Fruit fly (Drosophila melanogaster) whole organism, prepupa: ENCODE measurements around the gene Trmt61.

ENCODE experiments used
- CG10669 ChIP-seq: fragments of 200-800 bp; sonication (Bioruptor generic); optimal IDR thresholded peaks from 3 replicates; lab custom pipeline; 2018; ENCODE audit warnings: missing biosample characterization, mild to moderate bottlenecking, missing genetic modification characterization, moderate library complexity
- CG11294 ChIP-seq: fragments of 200-800 bp; sonication (Bioruptor generic); IDR thresholded peaks from 2 replicates; pipeline ENCODE4 v1.3.6; 2022; ENCODE audit warnings: missing biosample characterization, missing genetic modification characterization
- CG11762 ChIP-seq: fragments of 200-800 bp; sonication (Bioruptor generic); optimal IDR thresholded peaks from 3 replicates; lab custom pipeline; 2016; ENCODE audit warnings: missing biosample characterization, missing genetic modification characterization; ENCODE audit not compliant: insufficient read depth
- CG15336 ChIP-seq: fragments of 200-800 bp; sonication (Bioruptor generic); IDR thresholded peaks from 2 replicates; pipeline ENCODE4 v1.3.6; 2022; ENCODE audit warnings: missing biosample characterization, missing genetic modification characterization
- CG16779 ChIP-seq: fragments of 200-800 bp; sonication (Bioruptor generic); optimal IDR thresholded peaks from 3 replicates; lab custom pipeline; 2017; ENCODE audit warnings: missing biosample characterization, mild to moderate bottlenecking, missing genetic modification characterization
- CG3032 ChIP-seq: fragments of 200-800 bp; optimal IDR thresholded peaks from 2 replicates; lab custom pipeline; 2019; ENCODE audit warnings: missing biosample characterization, mild to moderate bottlenecking, missing genetic modification characterization, moderate library complexity
- CG32006 ChIP-seq: fragments of 200-800 bp; sonication (Bioruptor generic); optimal IDR thresholded peaks from 3 replicates; lab custom pipeline; 2017; ENCODE audit warnings: missing biosample characterization, mild to moderate bottlenecking, missing genetic modification characterization
- CG3919 ChIP-seq: fragments of 200-800 bp; sonication (Bioruptor generic); optimal IDR thresholded peaks from 3 replicates; lab custom pipeline; 2016; ENCODE audit warnings: missing biosample characterization, missing genetic modification characterization
- CG6163 ChIP-seq: fragments of 200-800 bp; sonication (Bioruptor generic); IDR thresholded peaks from 3 replicates; pipeline ENCODE4 v1.3.6; 2022; ENCODE audit warnings: missing biosample characterization, missing genetic modification characterization
- CG6276 ChIP-seq: fragments of 200-800 bp; sonication (Bioruptor generic); optimal IDR thresholded peaks from 2 replicates; lab custom pipeline; 2017; ENCODE audit warnings: missing biosample characterization, mild to moderate bottlenecking, missing genetic modification characterization
- CG6792 ChIP-seq: fragments of 200-800 bp; sonication (Bioruptor generic); optimal IDR thresholded peaks from 3 replicates; lab custom pipeline; 2016; ENCODE audit warnings: missing biosample characterization, missing genetic modification characterization
- CG6808 ChIP-seq: fragments of 200-800 bp; sonication (Bioruptor generic); optimal IDR thresholded peaks from 3 replicates; lab custom pipeline; 2017; ENCODE audit warnings: missing biosample characterization, missing genetic modification characterization, mild to moderate bottlenecking, moderate library complexity, missing genetic modification reagents
- CG6854 ChIP-seq: fragments of 200-800 bp; sonication (Bioruptor generic); optimal IDR thresholded peaks from 2 replicates; lab custom pipeline; 2017; ENCODE audit warnings: missing biosample characterization, mild to moderate bottlenecking, missing genetic modification characterization
- CG8119 ChIP-seq: fragments of 200-800 bp; sonication (Bioruptor generic); IDR thresholded peaks from 3 replicates; pipeline ENCODE4 v1.3.6; 2022; ENCODE audit warnings: missing biosample characterization, missing genetic modification characterization
- CG8632 ChIP-seq: fragments of 200-800 bp; sonication (Bioruptor generic); optimal IDR thresholded peaks from 3 replicates; lab custom pipeline; 2016; ENCODE audit warnings: missing biosample characterization, missing genetic modification characterization
- CG9139 ChIP-seq: fragments of 200-800 bp; sonication (Bioruptor generic); optimal IDR thresholded peaks from 3 replicates; lab custom pipeline; 2017; ENCODE audit warnings: missing biosample characterization, mild to moderate bottlenecking, missing genetic modification characterization
- Eip75B ChIP-seq: fragments of 200-800 bp; sonication (Bioruptor generic); optimal IDR thresholded peaks from 3 replicates; lab custom pipeline; 2016; ENCODE audit warnings: missing biosample characterization, missing genetic modification characterization
- Eip78C ChIP-seq: fragments of 200-800 bp; sonication (Bioruptor generic); peaks from one replicate; lab custom pipeline; 2016; ENCODE audit warnings: missing biosample characterization, missing genetic modification characterization
- Eip93F ChIP-seq: fragments of 200-800 bp; sonication (Bioruptor generic); optimal IDR thresholded peaks from 2 replicates; lab custom pipeline; 2016; ENCODE audit warnings: missing biosample characterization, mild to moderate bottlenecking, missing genetic modification characterization
- Gug ChIP-seq: fragments of 200-800 bp; sonication (Bioruptor generic); IDR thresholded peaks from 2 replicates; pipeline ENCODE4 v1.3.6; 2022; ENCODE audit warnings: missing biosample characterization, missing genetic modification characterization
- Hr38 ChIP-seq: sonication (Bioruptor generic); optimal IDR thresholded peaks from 2 replicates; lab custom pipeline; 2016; ENCODE audit warnings: missing biosample characterization, missing genetic modification characterization
- Hr4 ChIP-seq: fragments of 200-800 bp; sonication (Bioruptor generic); optimal IDR thresholded peaks from 3 replicates; lab custom pipeline; 2016; ENCODE audit warnings: missing biosample characterization, missing genetic modification characterization
- Lpt ChIP-seq: fragments of 200-800 bp; sonication (Bioruptor generic); optimal IDR thresholded peaks from 3 replicates; lab custom pipeline; 2016; ENCODE audit warnings: missing biosample characterization, missing genetic modification characterization
- OdsH ChIP-seq: fragments of 200-800 bp; sonication (Bioruptor generic); optimal IDR thresholded peaks from 3 replicates; lab custom pipeline; 2016; ENCODE audit warnings: missing biosample characterization, missing genetic modification characterization
- Smox ChIP-seq: fragments of 200-800 bp; sonication (Bioruptor generic); optimal IDR thresholded peaks from 3 replicates; lab custom pipeline; 2016; ENCODE audit warnings: missing biosample characterization, missing genetic modification characterization
- Sox14 ChIP-seq: fragments of 200-800 bp; sonication (Bioruptor generic); optimal IDR thresholded peaks from 3 replicates; lab custom pipeline; 2016; ENCODE audit warnings: missing biosample characterization, missing genetic modification characterization
- Sox15 ChIP-seq: fragments of 200-800 bp; sonication (Bioruptor generic); optimal IDR thresholded peaks from 3 replicates; lab custom pipeline; 2016; ENCODE audit warnings: missing biosample characterization, missing genetic modification characterization
- cyc ChIP-seq: fragments of 200-800 bp; sonication (Bioruptor generic); optimal IDR thresholded peaks from 3 replicates; lab custom pipeline; 2016; ENCODE audit warnings: missing biosample characterization, missing genetic modification characterization
- dac ChIP-seq: fragments of 200-800 bp; sonication (Bioruptor generic); optimal IDR thresholded peaks from 2 replicates; lab custom pipeline; 2017; ENCODE audit warnings: missing biosample characterization, mild to moderate bottlenecking, missing genetic modification characterization
- dsx ChIP-seq: fragments of 200-800 bp; optimal IDR thresholded peaks from 3 replicates; lab custom pipeline; 2019; ENCODE audit warnings: missing biosample characterization, mild to moderate bottlenecking, missing genetic modification characterization, moderate library complexity; ENCODE audit not compliant: poor library complexity, severe bottlenecking
- eg ChIP-seq: fragments of 200-800 bp; sonication (Bioruptor generic); IDR thresholded peaks from 3 replicates; pipeline ENCODE4 v1.3.6; 2022; ENCODE audit warnings: missing biosample characterization, missing genetic modification characterization
- fd59A ChIP-seq: fragments of 200-800 bp; sonication (Bioruptor generic); optimal IDR thresholded peaks from 2 replicates; lab custom pipeline; 2017; ENCODE audit warnings: missing biosample characterization, mild to moderate bottlenecking, missing genetic modification characterization, missing genetic modification reagents
- fd85E ChIP-seq: fragments of 200-800 bp; sonication (Bioruptor generic); optimal IDR thresholded peaks from 3 replicates; lab custom pipeline; 2016; ENCODE audit warnings: missing biosample characterization, missing genetic modification characterization
- fkh ChIP-seq: fragments of 200-800 bp; sonication (Bioruptor generic); optimal IDR thresholded peaks from 3 replicates; lab custom pipeline; 2017; ENCODE audit warnings: missing biosample characterization, mild to moderate bottlenecking, missing genetic modification characterization, moderate library complexity
- lz ChIP-seq: fragments of 200-800 bp; sonication (Bioruptor generic); optimal IDR thresholded peaks from 3 replicates; lab custom pipeline; 2016; ENCODE audit warnings: missing biosample characterization, missing genetic modification characterization
- net ChIP-seq: fragments of 200-800 bp; sonication (Bioruptor generic); optimal IDR thresholded peaks from 3 replicates; lab custom pipeline; 2016; ENCODE audit warnings: missing biosample characterization, missing genetic modification characterization
- pdm3 ChIP-seq: fragments of 200-800 bp; sonication (Bioruptor generic); optimal IDR thresholded peaks from 3 replicates; lab custom pipeline; 2016; ENCODE audit warnings: missing biosample characterization, missing genetic modification characterization
- ss ChIP-seq, 2 experiments: fragments of 200-800 bp; sonication (Bioruptor generic); optimal IDR thresholded peaks; 2 replicates in 1 of 2; 3 replicates in 1 of 2; lab custom pipeline; 2017 to 2018; ENCODE audit warnings: mild to moderate bottlenecking in 2 of 2, missing biosample characterization in 2 of 2, missing genetic modification characterization in 2 of 2, moderate library complexity in 1 of 2
- svp ChIP-seq: fragments of 200-800 bp; sonication (Bioruptor generic); peaks from one replicate; lab custom pipeline; 2016; ENCODE audit warnings: missing biosample characterization, missing genetic modification characterization
- topi ChIP-seq: fragments of 200-800 bp; sonication (Bioruptor generic); optimal IDR thresholded peaks from 3 replicates; lab custom pipeline; 2016; ENCODE audit warnings: missing biosample characterization, missing genetic modification characterization
- vri ChIP-seq: fragments of 200-800 bp; sonication (Bioruptor generic); optimal IDR thresholded peaks from 3 replicates; lab custom pipeline; 2016; ENCODE audit warnings: missing biosample characterization, mild to moderate bottlenecking, missing genetic modification characterization

Trmt61 gene

DNA sequence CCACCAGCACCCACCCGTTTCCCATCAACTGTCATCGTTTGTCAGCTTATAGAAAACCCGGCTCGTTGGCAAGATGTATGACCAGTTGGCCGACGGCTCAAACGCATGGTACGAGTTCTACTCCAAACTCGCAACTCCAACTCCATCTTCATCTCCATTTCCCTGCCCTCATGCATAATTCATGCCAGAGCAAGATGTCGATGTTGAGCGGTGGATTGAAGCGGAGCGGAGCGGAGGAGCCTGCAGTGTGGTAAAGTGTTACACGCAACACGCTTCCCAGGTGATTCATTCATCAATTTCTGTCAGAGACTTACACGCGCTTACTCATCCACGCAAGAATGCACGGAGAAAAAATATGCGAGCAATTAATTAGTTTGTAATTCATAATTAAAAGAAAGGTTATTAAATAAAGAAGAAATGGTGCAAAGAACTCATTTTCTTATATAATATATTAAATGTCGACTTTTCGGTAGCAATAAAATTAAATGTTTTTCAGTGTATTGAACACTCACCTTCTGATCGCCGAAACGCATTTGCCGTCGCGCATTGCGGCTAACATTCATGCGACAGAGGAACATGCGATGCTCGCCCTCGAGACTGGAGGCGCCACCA, 22.2 kb downstream of the Trmt61 start (continued):
- TF ChIP-seq CG32006 (peak; percentile 76), Sox14 (GFP tag; lab: Kevin White, UChicago) (peak; percentile 58), CG9139 (GFP tag; lab: Kevin White, UChicago) (peak; percentile 55), CG16779 (peak; percentile 52), svp (GFP tag; lab: Kevin White, UChicago) (peak; percentile 90), OdsH (GFP tag; lab: Kevin White, UChicago) (peak; percentile 80), Eip75B (GFP tag; lab: Kevin White, UChicago) (peak; percentile 81), CG8632 (peak; percentile 60), cyc (peak; percentile 73), CG6792 (GFP tag; lab: Kevin White, UChicago) (peak; percentile 73), eg (GFP tag; lab: Robert Waterston, UW) (peak; percentile 78), Hr4 (GFP tag; lab: Kevin White, UChicago) (peak; percentile 64), CG6163 (GFP tag; lab: Robert Waterston, UW) (peak; percentile 86), fkh (GFP tag; lab: Kevin White, UChicago) (no peak), CG6276 (GFP tag; lab: Kevin White, UChicago) (peak; percentile 53)

DNA sequence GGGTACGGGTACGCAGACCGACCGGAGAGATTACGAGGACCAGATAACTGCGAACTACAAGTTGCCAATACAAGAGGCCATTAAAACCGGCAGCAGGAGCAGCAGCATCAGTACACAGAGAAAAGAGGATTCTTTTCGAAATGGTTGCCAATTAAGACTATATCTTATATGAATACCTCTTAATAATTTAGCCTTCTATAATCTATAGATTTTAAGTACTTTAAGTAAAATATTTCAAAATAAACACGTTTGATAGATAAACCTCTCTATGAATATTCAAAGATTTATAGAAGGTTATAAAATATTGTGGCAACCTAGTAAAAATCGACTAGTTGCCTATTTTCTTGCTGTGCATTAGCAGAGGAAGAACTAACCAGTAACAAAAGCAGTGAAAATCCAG, 36.3 kb downstream of the Trmt61 start:
- no peak for TF ChIP-seq CG11294 (GFP tag; lab: Robert Waterston, UW)
- TF ChIP-seq OdsH (GFP tag; lab: Kevin White, UChicago): no peak
- peak; percentile 51 for TF ChIP-seq svp (GFP tag; lab: Kevin White, UChicago)
- TF ChIP-seq CG8119: no peak
- TF ChIP-seq CG3919 (GFP tag; lab: Kevin White, UChicago): no peak
- TF ChIP-seq Eip78C (GFP tag; lab: Kevin White, UChicago): peak; percentile 53

DNA sequence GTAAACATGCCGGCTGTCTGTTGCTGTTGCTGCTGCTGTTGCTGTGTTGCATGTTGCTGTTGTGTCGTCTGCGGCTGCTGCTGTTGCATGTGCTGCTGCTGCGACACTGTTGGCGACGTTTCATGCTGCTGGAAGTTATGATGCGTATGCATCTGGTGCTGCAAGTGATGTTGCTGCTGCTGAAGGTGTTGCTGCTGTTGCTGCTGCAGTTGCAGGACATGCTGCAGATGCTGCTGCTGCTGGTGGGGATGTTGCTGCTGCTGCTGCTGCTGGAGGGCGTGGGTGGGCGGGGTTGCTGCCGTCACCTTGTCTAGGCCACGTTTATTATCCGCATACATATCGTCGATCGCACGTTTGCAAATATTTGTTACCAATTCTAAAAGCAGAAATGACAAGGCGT, 36.9 kb downstream of the Trmt61 start:
- TF ChIP-seq CG3919 (GFP tag; lab: Kevin White, UChicago) (peak; percentile 72), CG10669 (GFP tag; lab: Kevin White, UChicago) (no peak), fd59A (GFP tag; lab: Kevin White, UChicago) (no peak)

DNA sequence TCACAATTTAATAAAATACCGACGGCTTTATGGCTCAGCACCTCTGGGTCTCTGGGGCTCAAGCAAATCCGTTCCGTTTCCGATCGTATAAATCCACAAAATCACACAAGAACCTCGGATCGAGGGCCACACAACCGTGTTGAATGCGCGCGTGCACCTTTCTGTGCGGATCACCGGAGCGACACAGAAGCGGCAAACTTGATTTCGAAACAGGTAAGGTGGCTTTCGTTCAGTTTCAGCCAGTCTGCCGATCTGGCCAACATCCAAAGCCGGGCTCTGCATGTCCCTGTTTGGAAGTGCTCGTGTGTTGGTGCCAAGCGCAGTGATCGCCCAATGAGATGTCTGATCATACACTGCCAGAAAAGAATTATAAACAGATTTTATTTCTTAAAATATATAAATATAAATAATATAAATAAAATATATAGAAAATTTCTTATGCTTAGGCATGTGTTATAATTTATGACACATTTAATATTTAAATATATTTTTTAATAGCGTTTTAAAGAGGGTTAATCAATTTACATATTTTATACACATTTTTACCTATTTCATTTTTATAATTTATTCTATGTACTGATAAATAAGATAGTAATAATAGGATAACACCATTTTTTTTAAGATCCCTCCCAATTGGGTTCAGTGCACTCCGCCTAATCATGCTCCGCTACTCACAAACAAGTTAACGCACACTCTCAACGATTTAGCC, 39.4 kb downstream of the Trmt61 start, which contains the start of gene dysf:
dysf (minus strand) TSS at position 210 of the 709 bp plus-strand sequence.
- peak; percentile 73 for TF ChIP-seq OdsH (GFP tag; lab: Kevin White, UChicago)
- peak; percentile 90 for TF ChIP-seq CG32006
- peak; percentile 37 for TF ChIP-seq pdm3 (GFP tag; lab: Kevin White, UChicago)
- TF ChIP-seq CG11762: peak; percentile 63
- peak; percentile 61 for TF ChIP-seq Lpt
- TF ChIP-seq CG6808: peak; percentile 77
- peak; percentile 34 for TF ChIP-seq Hr4 (GFP tag; lab: Kevin White, UChicago)
- no peak for TF ChIP-seq Gug (GFP tag; lab: Robert Waterston, UW)
- TF ChIP-seq Smox (GFP tag; lab: Kevin White, UChicago): peak; percentile 50
- no peak for TF ChIP-seq dac (GFP tag; lab: Kevin White, UChicago)
- TF ChIP-seq Sox15 (GFP tag; lab: Kevin White, UChicago): peak; percentile 10
- TF ChIP-seq topi (GFP tag; lab: Kevin White, UChicago): peak; percentile 58
- TF ChIP-seq CG16779: peak; percentile 37
- TF ChIP-seq CG8632: peak; percentile 82
- TF ChIP-seq lz (GFP tag; lab: Kevin White, UChicago): peak; percentile 33
- TF ChIP-seq eg (GFP tag; lab: Robert Waterston, UW): peak; percentile 44; the same call in 2 of the 3 replicates
- peak; percentile 16 for TF ChIP-seq vri (GFP tag; lab: Kevin White, UChicago)
- TF ChIP-seq fd59A (GFP tag; lab: Kevin White, UChicago): peak; percentile 41
- TF ChIP-seq CG11294 (GFP tag; lab: Robert Waterston, UW): peak; percentile 39; the same call in 1 of the 2 replicates
- peak; percentile 23 for TF ChIP-seq net
- TF ChIP-seq Eip75B (GFP tag; lab: Kevin White, UChicago): no peak
- peak; percentile 81 to 87 for TF ChIP-seq ss (GFP tag; optimal IDR thresholded peaks at IDR 0.05; lab: Kevin White, UChicago)
- no peak for TF ChIP-seq Hr38
- no peak for TF ChIP-seq Sox14 (GFP tag; lab: Kevin White, UChicago)
- peak; percentile 76 for TF ChIP-seq dsx (GFP tag; lab: Kevin White, UChicago)
- peak; percentile 88 for TF ChIP-seq CG8119
- peak; percentile 69 for TF ChIP-seq CG15336 (GFP tag; lab: Robert Waterston, UW)
- TF ChIP-seq CG3919 (GFP tag; lab: Kevin White, UChicago): peak; percentile 71
- TF ChIP-seq CG6854 (GFP tag; lab: Kevin White, UChicago): no peak
- TF ChIP-seq Eip93F (GFP tag; lab: Kevin White, UChicago): peak; percentile 26
- no peak for TF ChIP-seq fd85E (GFP tag; lab: Kevin White, UChicago)
- peak; percentile 87 for TF ChIP-seq CG3032 (tag; lab: Kevin White, UChicago)
